Worm (Caenorhabditis elegans): Measurements from ENCODE around the gene F09E5.16.

Gene F09E5.16

ce11 chrII:5344775-5345174, 20.8 kb downstream of the F09E5.16 start, which contains the start of gene F09E5.14:
F09E5.14 (minus strand) TSS chrII:5344875.
- no peak for TF ChIP-seq W03F9.2 (tag; optimal IDR thresholded peaks at IDR 0.05)
- TF ChIP-seq dao-5 (tag; optimal IDR thresholded peaks at IDR 0.05) = no peak
- no peak for TF ChIP-seq him-1 (tag; optimal IDR thresholded peaks at IDR 0.05)

ce11 chrII:5342412-5342811, 23.1 kb downstream of the F09E5.16 start:
- TF ChIP-seq dao-5 (tag; optimal IDR thresholded peaks at IDR 0.05) (no peak), W03F9.2 (tag; optimal IDR thresholded peaks at IDR 0.05) (no peak), him-1 (tag; optimal IDR thresholded peaks at IDR 0.05) (no peak)

ce11 chrII:5341573-5341972, 24.0 kb downstream of the F09E5.16 start:
- TF ChIP-seq dao-5 (tag; optimal IDR thresholded peaks at IDR 0.05) (no peak), W03F9.2 (tag; optimal IDR thresholded peaks at IDR 0.05) (no peak), him-1 (tag; optimal IDR thresholded peaks at IDR 0.05) (no peak)

ce11 chrII:5340672-5341568, 24.6 kb downstream of the F09E5.16 start:
- no peak for TF ChIP-seq W03F9.2 (tag; optimal IDR thresholded peaks at IDR 0.05)
- no peak for TF ChIP-seq dao-5 (tag; optimal IDR thresholded peaks at IDR 0.05)
- TF ChIP-seq him-1 (tag; optimal IDR thresholded peaks at IDR 0.05) = peak; percentile 60

- no peak for TF ChIP-seq dao-5 (tag; optimal IDR thresholded peaks at IDR 0.05)
- TF ChIP-seq W03F9.2 (tag; optimal IDR thresholded peaks at IDR 0.05) = no peak
- no peak for TF ChIP-seq him-1 (tag; optimal IDR thresholded peaks at IDR 0.05)
Observed at ce11 chrII:5339547-5339946, 26.0 kb downstream of the F09E5.16 start.

ce11 chrII:5338301-5338700, 27.2 kb downstream of the F09E5.16 start:
- no peak for TF ChIP-seq him-1 (tag; optimal IDR thresholded peaks at IDR 0.05)
- no peak for TF ChIP-seq W03F9.2 (tag; optimal IDR thresholded peaks at IDR 0.05)
- no peak for TF ChIP-seq dao-5 (tag; optimal IDR thresholded peaks at IDR 0.05)

ce11 chrII:5337495-5337840, 28.1 kb downstream of the F09E5.16 start:
- TF ChIP-seq W03F9.2 (tag; optimal IDR thresholded peaks at IDR 0.05) (no peak), dao-5 (tag; optimal IDR thresholded peaks at IDR 0.05) (no peak), him-1 (tag; optimal IDR thresholded peaks at IDR 0.05) (no peak)

- peak; percentile 12 for TF ChIP-seq W03F9.2 (tag; optimal IDR thresholded peaks at IDR 0.05)
- TF ChIP-seq him-1 (tag; optimal IDR thresholded peaks at IDR 0.05) = peak; percentile 40
- TF ChIP-seq dao-5 (tag; optimal IDR thresholded peaks at IDR 0.05) = no peak
Observed at ce11 chrII:5336660-5337494, 28.7 kb downstream of the F09E5.16 start.

- TF ChIP-seq him-1 (tag; optimal IDR thresholded peaks at IDR 0.05) (peak; percentile 70), dao-5 (tag; optimal IDR thresholded peaks at IDR 0.05) (peak; percentile 2), W03F9.2 (tag; optimal IDR thresholded peaks at IDR 0.05) (no peak)
Observed at ce11 chrII:5336035-5336376, 29.5 kb downstream of the F09E5.16 start.

- TF ChIP-seq him-1 (tag; optimal IDR thresholded peaks at IDR 0.05) (no peak), W03F9.2 (tag; optimal IDR thresholded peaks at IDR 0.05) (no peak), dao-5 (tag; optimal IDR thresholded peaks at IDR 0.05) (no peak)
Observed at ce11 chrII:5335370-5336034, 30.0 kb downstream of the F09E5.16 start.

ce11 chrII:5334628-5335027, 30.9 kb downstream of the F09E5.16 start:
- TF ChIP-seq him-1 (tag; optimal IDR thresholded peaks at IDR 0.05) (no peak), dao-5 (tag; optimal IDR thresholded peaks at IDR 0.05) (no peak), W03F9.2 (tag; optimal IDR thresholded peaks at IDR 0.05) (no peak)

ce11 chrII:5333729-5334255, 31.8 kb downstream of the F09E5.16 start:
- TF ChIP-seq dao-5 (tag; optimal IDR thresholded peaks at IDR 0.05) (no peak), him-1 (tag; optimal IDR thresholded peaks at IDR 0.05) (no peak), W03F9.2 (tag; optimal IDR thresholded peaks at IDR 0.05) (no peak)

- TF ChIP-seq W03F9.2 (tag; optimal IDR thresholded peaks at IDR 0.05) (no peak), dao-5 (tag; optimal IDR thresholded peaks at IDR 0.05) (no peak), him-1 (tag; optimal IDR thresholded peaks at IDR 0.05) (no peak)
Observed at ce11 chrII:5332345-5333124, 33.0 kb downstream of the F09E5.16 start.

All from whole organism, L4/young adult.